Worm (Caenorhabditis elegans): ENCODE data around the gene cdd-2.

DNA sequence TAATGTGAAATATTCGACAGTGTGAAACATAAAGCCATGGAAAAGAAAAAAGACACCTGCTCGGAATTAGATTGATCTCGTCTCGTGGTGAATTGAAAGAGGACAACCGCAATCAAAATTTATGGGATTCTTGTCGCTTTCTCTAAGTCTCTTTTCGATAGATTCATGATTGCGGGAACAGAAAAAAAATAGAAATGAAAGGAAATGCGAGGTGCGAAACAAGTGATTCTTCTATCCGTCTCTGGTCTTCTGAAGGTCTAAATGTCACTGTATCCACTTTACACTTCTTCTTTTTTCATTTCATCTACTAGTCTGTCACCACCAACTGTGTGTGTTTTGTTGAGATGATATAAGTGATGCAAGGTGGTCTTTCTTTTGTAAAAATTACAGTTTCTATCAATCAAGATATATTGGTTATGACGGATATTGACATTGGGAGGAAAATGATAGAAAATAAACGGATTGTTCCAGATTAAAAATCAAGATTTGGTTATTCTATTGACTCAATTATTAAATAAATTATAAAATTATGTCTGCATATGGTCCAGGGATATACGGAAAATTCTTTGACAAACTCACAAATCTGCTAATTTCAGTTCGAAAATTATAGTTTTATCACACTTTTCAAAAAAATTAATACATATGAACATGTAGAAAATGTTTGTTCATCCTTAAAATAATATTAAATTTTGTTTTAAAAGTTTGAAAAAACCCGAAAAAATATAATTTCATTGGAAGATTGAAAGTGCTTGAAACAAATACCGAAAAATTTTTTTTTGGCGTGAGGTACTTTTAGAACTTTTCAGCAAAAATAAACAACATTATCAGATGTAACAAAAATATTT is 17.2 kb downstream of the cdd-2 start:
- TF ChIP-seq elt-2 (tag; optimal IDR thresholded peaks at IDR 0.05), result no peak
- no peak for TF ChIP-seq skn-1 (tag; optimal IDR thresholded peaks at IDR 0.05)
- TF ChIP-seq ztf-4 (tag; optimal IDR thresholded peaks at IDR 0.05), result no peak

Measured in whole organism, L3 larva.